Worm (Caenorhabditis elegans): ENCODE data around the gene W06H8.2.
A peak's percentile ranks its signal among the peaks of the same experiment; 100 is the strongest.

The W06H8.2 gene

DNA sequence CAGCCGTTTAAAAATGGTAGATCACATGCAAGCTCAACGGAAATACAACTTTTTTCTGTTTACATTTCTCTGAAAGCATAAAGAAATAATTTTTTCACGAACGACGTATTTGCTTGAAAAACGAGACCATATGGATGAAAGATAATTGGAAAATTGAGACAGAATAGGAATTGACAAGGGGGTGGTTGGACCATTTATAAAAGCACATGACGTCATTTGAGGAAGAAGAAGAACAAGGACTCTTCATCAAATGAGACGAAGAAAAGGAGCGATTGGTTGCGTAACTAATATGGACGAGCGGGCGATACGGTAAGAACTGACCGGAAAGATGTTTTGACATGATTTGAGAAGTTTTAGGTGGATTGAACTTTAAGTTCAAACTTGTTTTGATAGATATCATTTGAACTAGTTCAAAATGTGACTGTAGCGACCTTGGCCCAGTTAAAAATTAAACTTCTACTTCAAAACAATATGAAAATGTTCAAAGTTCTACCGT, 21.9 kb downstream of the W06H8.2 start:
- no peak for TF ChIP-seq peb-1 (tag; optimal IDR thresholded peaks at IDR 0.05)
- TF ChIP-seq nhr-77 (tag; optimal IDR thresholded peaks at IDR 0.05): no peak
- peak; percentile 45 for TF ChIP-seq unc-62 (GFP tag; optimal IDR thresholded peaks at IDR 0.05)
- no peak for TF ChIP-seq ZK546.5 (tag; optimal IDR thresholded peaks at IDR 0.05)
- no peak for TF ChIP-seq mbf-1 (tag; optimal IDR thresholded peaks at IDR 0.05)
- no peak for TF ChIP-seq elt-3 (tag; optimal IDR thresholded peaks at IDR 0.05)
- TF ChIP-seq unc-55 (GFP tag; optimal IDR thresholded peaks at IDR 0.05): peak; percentile 24
- TF ChIP-seq nhr-23 (tag; optimal IDR thresholded peaks at IDR 0.05): no peak
- TF ChIP-seq dmd-4 (tag; optimal IDR thresholded peaks at IDR 0.05): no peak
- no peak for TF ChIP-seq lin-39 (tag; optimal IDR thresholded peaks at IDR 0.05)
- peak in 1 of 2 experiments; percentile 54 for TF ChIP-seq lsy-2 (tag; optimal IDR thresholded peaks at IDR 0.05)
- TF ChIP-seq crh-2 (tag; optimal IDR thresholded peaks at IDR 0.05): peak; percentile 72
- TF ChIP-seq mdl-1 (tag; optimal IDR thresholded peaks at IDR 0.05): no peak
- TF ChIP-seq ceh-82 (tag; optimal IDR thresholded peaks at IDR 0.05): no peak
- no peak for TF ChIP-seq nhr-12 (tag; optimal IDR thresholded peaks at IDR 0.05)
- TF ChIP-seq egl-27 (tag; optimal IDR thresholded peaks at IDR 0.05): peak; percentile 69
- peak; percentile 6 for TF ChIP-seq nhr-6 (tag; optimal IDR thresholded peaks at IDR 0.05)
- TF ChIP-seq sma-3 (GFP tag; optimal IDR thresholded peaks at IDR 0.05): peak; percentile 69
- TF ChIP-seq nhr-25 (tag; optimal IDR thresholded peaks at IDR 0.05): no peak
- TF ChIP-seq zag-1 (tag; optimal IDR thresholded peaks at IDR 0.05): peak; percentile 63
- TF ChIP-seq C34F6.9 (tag; optimal IDR thresholded peaks at IDR 0.05): peak; percentile 31
- no peak for TF ChIP-seq sem-4 (tag; optimal IDR thresholded peaks at IDR 0.05)
- peak; percentile 86 for TF ChIP-seq ama-1 (optimal IDR thresholded peaks at IDR 0.05)
- TF ChIP-seq snpc-4 (tag; optimal IDR thresholded peaks at IDR 0.05): no peak
- TF ChIP-seq nhr-11 (tag; optimal IDR thresholded peaks at IDR 0.05): no peak
- TF ChIP-seq unc-39 (tag; optimal IDR thresholded peaks at IDR 0.05): no peak
- no peak for TF ChIP-seq Y55F3AM.14 (GFP tag; optimal IDR thresholded peaks at IDR 0.05)
- no peak for TF ChIP-seq mab-5 (tag; optimal IDR thresholded peaks at IDR 0.05)
- TF ChIP-seq nhr-129 (tag; optimal IDR thresholded peaks at IDR 0.05): peak; percentile 76
- TF ChIP-seq sma-9 (GFP tag; optimal IDR thresholded peaks at IDR 0.05): peak; percentile 76
- peak; percentile 39 for TF ChIP-seq sma-9 (tag; optimal IDR thresholded peaks at IDR 0.05)
- TF ChIP-seq ztf-11 (tag; optimal IDR thresholded peaks at IDR 0.05): no peak
- no peak for TF ChIP-seq F13H6.1 (tag; optimal IDR thresholded peaks at IDR 0.05)
- TF ChIP-seq lin-13 (GFP tag; optimal IDR thresholded peaks at IDR 0.05): no peak
- TF ChIP-seq skn-1 (tag; optimal IDR thresholded peaks at IDR 0.05): no peak
- no peak for TF ChIP-seq ceh-16 (tag; optimal IDR thresholded peaks at IDR 0.05)
- TF ChIP-seq gmeb-1 (tag; optimal IDR thresholded peaks at IDR 0.05): no peak
- no peak for TF ChIP-seq R02D3.7 (tag; optimal IDR thresholded peaks at IDR 0.05)
- TF ChIP-seq ztf-4 (tag; optimal IDR thresholded peaks at IDR 0.05): peak; percentile 29
- no peak for TF ChIP-seq alr-1 (tag; optimal IDR thresholded peaks at IDR 0.05)
- TF ChIP-seq lin-11 (tag; optimal IDR thresholded peaks at IDR 0.05): no peak
- peak; percentile 32 for TF ChIP-seq nhr-21 (tag; optimal IDR thresholded peaks at IDR 0.05)
- no peak for TF ChIP-seq fos-1 (tag; optimal IDR thresholded peaks at IDR 0.05)
- no peak for TF ChIP-seq nhr-237 (tag; optimal IDR thresholded peaks at IDR 0.05)
- TF ChIP-seq nhr-10 (tag; optimal IDR thresholded peaks at IDR 0.05): no peak
- TF ChIP-seq aly-2 (tag; optimal IDR thresholded peaks at IDR 0.05): no peak
- TF ChIP-seq elt-1 (tag; optimal IDR thresholded peaks at IDR 0.05): no peak
- TF ChIP-seq ztf-1 (GFP tag; conservative IDR thresholded peaks at IDR 0.05): no peak
- peak; percentile 17 for TF ChIP-seq blmp-1 (tag; optimal IDR thresholded peaks at IDR 0.05; ENCODE audit: insufficient read depth)

Measured in whole organism, L2 larva.